Worm (Caenorhabditis elegans): ENCODE data around the gene C06E2.2.

C06E2.2 gene

ce11 chrX:8911077-8911476 lies 31.6 kb downstream of the C06E2.2 start, which contains the start of gene cyn-8 (continued):
- TF ChIP-seq lin-13 (GFP tag; optimal IDR thresholded peaks at IDR 0.05) = no peak
- TF ChIP-seq pqm-1 (tag; optimal IDR thresholded peaks at IDR 0.05) = no peak
- TF ChIP-seq elt-3 (tag; optimal IDR thresholded peaks at IDR 0.05) = no peak
- no peak for TF ChIP-seq fkh-4 (tag; optimal IDR thresholded peaks at IDR 0.05; ENCODE audit: borderline replicate concordance)
- TF ChIP-seq nhr-90 (tag; optimal IDR thresholded peaks at IDR 0.05; ENCODE audit: poor library complexity) = peak; percentile 9
- no peak for TF ChIP-seq fkh-8 (tag; optimal IDR thresholded peaks at IDR 0.05)
- TF ChIP-seq egl-27 (tag; optimal IDR thresholded peaks at IDR 0.05) = no peak
- TF ChIP-seq fkh-10 (GFP tag; optimal IDR thresholded peaks at IDR 0.05) = no peak
- peak; percentile 24 for TF ChIP-seq mep-1 (tag; optimal IDR thresholded peaks at IDR 0.05)
- no peak for TF ChIP-seq alr-1 (tag; optimal IDR thresholded peaks at IDR 0.05; ENCODE audit: borderline replicate concordance)
- no peak for TF ChIP-seq tlp-1 (tag; optimal IDR thresholded peaks at IDR 0.05)
- no peak for TF ChIP-seq snpc-4 (tag; optimal IDR thresholded peaks at IDR 0.05)
- TF ChIP-seq tbx-2 (tag; optimal IDR thresholded peaks at IDR 0.05) = no peak
- TF ChIP-seq nhr-12 (tag; optimal IDR thresholded peaks at IDR 0.05) = no peak
- peak; percentile 14 to 16 for TF ChIP-seq efl-1 (optimal IDR thresholded peaks at IDR 0.05)
- TF ChIP-seq efl-1 (GFP tag; optimal IDR thresholded peaks at IDR 0.05 in 1 of 2) = peak; percentile 7 to 93
- no peak for TF ChIP-seq sptf-1 (tag; optimal IDR thresholded peaks at IDR 0.05)
- TF ChIP-seq nhr-19 (GFP tag; conservative IDR thresholded peaks at IDR 0.05) = no peak
- TF ChIP-seq xbp-1 (tag; optimal IDR thresholded peaks at IDR 0.05) = peak; percentile 25
- TF ChIP-seq ceh-90 (tag; optimal IDR thresholded peaks at IDR 0.05) = no peak
- no peak for TF ChIP-seq ztf-4 (tag; optimal IDR thresholded peaks at IDR 0.05)

DNA sequence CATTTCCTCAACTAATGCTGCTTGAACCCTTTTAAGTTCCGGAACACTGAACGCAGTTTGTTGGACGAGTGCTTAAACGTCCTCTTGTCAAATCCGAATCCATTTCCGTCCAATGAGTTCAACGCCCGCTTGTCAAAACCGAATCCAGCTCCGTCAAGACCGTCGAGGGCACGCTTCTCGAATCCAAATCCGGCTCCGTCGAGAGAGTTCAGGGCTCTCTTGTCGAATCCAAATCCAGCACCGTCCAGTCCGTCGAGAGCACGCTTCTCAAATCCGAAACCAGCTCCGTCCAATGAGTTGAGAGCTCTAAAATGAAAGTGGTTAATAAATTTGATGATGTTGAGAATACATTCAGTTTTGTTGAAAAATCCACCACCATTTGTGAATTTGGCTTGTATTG lies 38.3 kb downstream of the C06E2.2 start:
- TF ChIP-seq unc-86 (tag; optimal IDR thresholded peaks at IDR 0.05) (no peak), rnt-1 (tag; optimal IDR thresholded peaks at IDR 0.05) (no peak), zip-4 (GFP tag; optimal IDR thresholded peaks at IDR 0.05) (no peak)

ce11 chrX:8918792-8919191 lies 39.3 kb downstream of the C06E2.2 start:
- TF ChIP-seq nhr-71 (tag; optimal IDR thresholded peaks at IDR 0.05) (peak; percentile 19), tbx-2 (tag; optimal IDR thresholded peaks at IDR 0.05) (no peak), F16B12.6 (tag; optimal IDR thresholded peaks at IDR 0.05) (no peak), rnt-1 (tag; optimal IDR thresholded peaks at IDR 0.05) (no peak), fkh-10 (GFP tag; optimal IDR thresholded peaks at IDR 0.05) (peak; percentile 13), fkh-8 (tag; optimal IDR thresholded peaks at IDR 0.05) (no peak), pag-3 (tag; optimal IDR thresholded peaks at IDR 0.05; ENCODE audit: borderline replicate concordance, insufficient read depth) (no peak), unc-62 (GFP tag; optimal IDR thresholded peaks at IDR 0.05) (no peak), ces-1 (GFP tag; optimal IDR thresholded peaks at IDR 0.05) (peak; percentile 8), swsn-7 (tag; optimal IDR thresholded peaks at IDR 0.05) (peak; percentile 2), lin-14 (GFP tag; optimal IDR thresholded peaks at IDR 0.05) (peak; percentile 69), nhr-84 (tag; optimal IDR thresholded peaks at IDR 0.05) (no peak)

- TF ChIP-seq pax-3 (tag; optimal IDR thresholded peaks at IDR 0.05) = no peak
- no peak for TF ChIP-seq efl-1 (optimal IDR thresholded peaks at IDR 0.05)
- TF ChIP-seq efl-1 (GFP tag; optimal IDR thresholded peaks at IDR 0.05 in 1 of 2) = peak in 1 of 2 experiments; percentile 82
- TF ChIP-seq fkh-8 (tag; optimal IDR thresholded peaks at IDR 0.05) = peak; percentile 22
Measured at ce11 chrX:8919323-8919722, 39.9 kb downstream of the C06E2.2 start, which contains the start of gene nlp-14. Gene nlp-14 (minus strand): TSS chrX:8919423.

DNA sequence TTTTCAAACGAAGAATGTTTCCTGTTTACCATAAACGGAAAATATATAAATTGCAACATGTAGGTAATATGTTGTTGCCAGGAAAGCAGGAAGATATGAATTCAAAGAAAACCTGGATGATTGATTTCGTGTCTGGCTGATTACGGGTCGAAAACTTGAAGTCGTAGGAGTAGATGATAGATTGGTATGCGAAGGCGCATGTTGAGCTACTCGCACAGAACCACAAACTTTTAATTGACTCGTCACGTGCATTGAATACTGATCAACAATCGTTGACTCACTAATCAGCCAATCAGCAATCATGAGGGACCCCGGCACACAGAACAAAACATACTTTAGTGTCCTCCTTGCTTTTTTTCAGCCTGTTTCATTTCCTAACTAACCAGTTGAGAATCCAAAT lies 41.8 kb downstream of the C06E2.2 start:
- TF ChIP-seq blmp-1 (tag; optimal IDR thresholded peaks at IDR 0.05) (no peak), tbx-2 (tag; optimal IDR thresholded peaks at IDR 0.05) (peak; percentile 24), fkh-8 (tag; optimal IDR thresholded peaks at IDR 0.05) (peak; percentile 7), unc-62 (GFP tag; optimal IDR thresholded peaks at IDR 0.05) (no peak), lin-13 (GFP tag; optimal IDR thresholded peaks at IDR 0.05) (no peak), lin-15B (tag; optimal IDR thresholded peaks at IDR 0.05) (no peak), lir-3 (tag; optimal IDR thresholded peaks at IDR 0.05; ENCODE audit: poor library complexity) (no peak), alr-1 (tag; optimal IDR thresholded peaks at IDR 0.05; ENCODE audit: borderline replicate concordance) (no peak), lin-14 (GFP tag; optimal IDR thresholded peaks at IDR 0.05) (peak; percentile 48), snu-23 (GFP tag; optimal IDR thresholded peaks at IDR 0.05) (no peak), nhr-90 (tag; optimal IDR thresholded peaks at IDR 0.05; ENCODE audit: poor library complexity) (no peak), vab-15 (tag; optimal IDR thresholded peaks at IDR 0.05) (no peak), nhr-28 (tag; optimal IDR thresholded peaks at IDR 0.05) (no peak), hlh-17 (GFP tag; optimal IDR thresholded peaks at IDR 0.05; ENCODE audit: borderline replicate concordance) (no peak), efl-3 (GFP tag; optimal IDR thresholded peaks at IDR 0.05) (no peak), jun-1 (tag; optimal IDR thresholded peaks at IDR 0.05) (no peak), ceh-8 (GFP tag; optimal IDR thresholded peaks at IDR 0.05) (peak; percentile 50), nhr-71 (tag; optimal IDR thresholded peaks at IDR 0.05) (peak; percentile 24), elt-3 (tag; optimal IDR thresholded peaks at IDR 0.05) (no peak)
